Worm (Caenorhabditis elegans): ENCODE results near the gene srw-112.

Gene srw-112

ce11 chrV:3011394-3011793, 5.5 kb upstream of the srw-112 start, which contains the start of gene srw-135:
Gene srw-135, minus strand, starts transcription at chrV:3011494.
- TF ChIP-seq ceh-36 (tag; optimal IDR thresholded peaks at IDR 0.05), result no peak
- no peak for TF ChIP-seq flt-1 (GFP tag; IDR thresholded peaks at IDR 0.05)
- TF ChIP-seq tbx-11 (GFP tag; IDR thresholded peaks at IDR 0.05), result no peak
- no peak for TF ChIP-seq aly-1 (tag; optimal IDR thresholded peaks at IDR 0.05)
- TF ChIP-seq scrt-1 (GFP tag; IDR thresholded peaks at IDR 0.05), result no peak
- no peak for TF ChIP-seq F13C5.2 (tag; optimal IDR thresholded peaks at IDR 0.05)
- TF ChIP-seq ama-1 (optimal IDR thresholded peaks at IDR 0.05), result no peak
- TF ChIP-seq sea-1 (GFP tag; conservative IDR thresholded peaks at IDR 0.05), result no peak
- TF ChIP-seq B0310.2 (tag; optimal IDR thresholded peaks at IDR 0.05), result no peak
- no peak for TF ChIP-seq hmg-4 (GFP tag; optimal IDR thresholded peaks at IDR 0.05)
- TF ChIP-seq tra-4 (tag; optimal IDR thresholded peaks at IDR 0.05), result no peak
- TF ChIP-seq hnd-1 (tag; optimal IDR thresholded peaks at IDR 0.05), result no peak
- no peak for TF ChIP-seq pes-1 (GFP tag; IDR thresholded peaks at IDR 0.05)
- no peak for TF ChIP-seq ets-7 (tag; optimal IDR thresholded peaks at IDR 0.05)
- TF ChIP-seq hmbx-1 (tag; optimal IDR thresholded peaks at IDR 0.05), result no peak
- TF ChIP-seq ceh-13 (GFP tag; optimal IDR thresholded peaks at IDR 0.05), result no peak
- TF ChIP-seq tbx-37 (GFP tag; conservative IDR thresholded peaks at IDR 0.05), result no peak

- TF ChIP-seq tbx-11 (GFP tag; IDR thresholded peaks at IDR 0.05) (no peak), scrt-1 (GFP tag; IDR thresholded peaks at IDR 0.05) (no peak), ceh-13 (GFP tag; optimal IDR thresholded peaks at IDR 0.05) (no peak)
Measured at ce11 chrV:3010468-3010867, 4.6 kb upstream of the srw-112 start, which contains the start of gene srw-136. Gene srw-136, minus strand, starts transcription at chrV:3010568.

ce11 chrV:2999736-3000135, 6.1 kb downstream of the srw-112 start, which contains the start of gene srw-119:
Gene srw-119, minus strand, starts transcription at chrV:2999836.
- no peak for TF ChIP-seq hmbx-1 (tag; optimal IDR thresholded peaks at IDR 0.05)

- TF ChIP-seq aly-1 (tag; optimal IDR thresholded peaks at IDR 0.05), result no peak
- no peak for TF ChIP-seq sea-1 (GFP tag; conservative IDR thresholded peaks at IDR 0.05)
- TF ChIP-seq ama-1 (optimal IDR thresholded peaks at IDR 0.05), result no peak
- TF ChIP-seq B0310.2 (tag; optimal IDR thresholded peaks at IDR 0.05), result no peak
- no peak for TF ChIP-seq ets-7 (tag; optimal IDR thresholded peaks at IDR 0.05)
- TF ChIP-seq ceh-36 (tag; optimal IDR thresholded peaks at IDR 0.05), result no peak
- TF ChIP-seq tra-4 (tag; optimal IDR thresholded peaks at IDR 0.05), result no peak
- no peak for TF ChIP-seq F13C5.2 (tag; optimal IDR thresholded peaks at IDR 0.05)
- TF ChIP-seq pes-1 (GFP tag; IDR thresholded peaks at IDR 0.05), result no peak
- no peak for TF ChIP-seq tbx-37 (GFP tag; conservative IDR thresholded peaks at IDR 0.05)
- TF ChIP-seq flt-1 (GFP tag; IDR thresholded peaks at IDR 0.05), result no peak
- no peak for TF ChIP-seq hnd-1 (tag; optimal IDR thresholded peaks at IDR 0.05)
- TF ChIP-seq hmg-4 (GFP tag; optimal IDR thresholded peaks at IDR 0.05), result no peak
- no peak for TF ChIP-seq hmbx-1 (tag; optimal IDR thresholded peaks at IDR 0.05)
- TF ChIP-seq scrt-1 (GFP tag; IDR thresholded peaks at IDR 0.05), result no peak
- TF ChIP-seq ceh-13 (GFP tag; optimal IDR thresholded peaks at IDR 0.05), result no peak
Measured at ce11 chrV:2996105-2996504, 9.8 kb downstream of the srw-112 start, which contains the start of gene srw-120. Gene srw-120, minus strand, starts transcription at chrV:2996205.

- no peak for TF ChIP-seq ama-1 (optimal IDR thresholded peaks at IDR 0.05)
- no peak for TF ChIP-seq B0310.2 (tag; optimal IDR thresholded peaks at IDR 0.05)
- no peak for TF ChIP-seq tra-4 (tag; optimal IDR thresholded peaks at IDR 0.05)
- no peak for TF ChIP-seq flt-1 (GFP tag; IDR thresholded peaks at IDR 0.05)
- TF ChIP-seq hnd-1 (tag; optimal IDR thresholded peaks at IDR 0.05), result no peak
Measured at ce11 chrV:2993816-2994215, 12.0 kb downstream of the srw-112 start, which contains the start of gene srw-115. Gene srw-115, minus strand, starts transcription at chrV:2993916.

- TF ChIP-seq hmbx-1 (tag; optimal IDR thresholded peaks at IDR 0.05), result no peak
- TF ChIP-seq ceh-13 (GFP tag; optimal IDR thresholded peaks at IDR 0.05), result no peak
- no peak for TF ChIP-seq flt-1 (GFP tag; IDR thresholded peaks at IDR 0.05)
- no peak for TF ChIP-seq ets-7 (tag; optimal IDR thresholded peaks at IDR 0.05)
- TF ChIP-seq tbx-37 (GFP tag; conservative IDR thresholded peaks at IDR 0.05), result no peak
- no peak for TF ChIP-seq ceh-36 (tag; optimal IDR thresholded peaks at IDR 0.05)
- no peak for TF ChIP-seq hmg-4 (GFP tag; optimal IDR thresholded peaks at IDR 0.05)
Measured at ce11 chrV:2992060-2992459, 13.8 kb downstream of the srw-112 start.

- TF ChIP-seq ceh-36 (tag; optimal IDR thresholded peaks at IDR 0.05), result no peak
- TF ChIP-seq tbx-11 (GFP tag; IDR thresholded peaks at IDR 0.05), result no peak
- TF ChIP-seq sea-1 (GFP tag; conservative IDR thresholded peaks at IDR 0.05), result no peak
- no peak for TF ChIP-seq ama-1 (optimal IDR thresholded peaks at IDR 0.05)
- no peak for TF ChIP-seq scrt-1 (GFP tag; IDR thresholded peaks at IDR 0.05)
- no peak for TF ChIP-seq pes-1 (GFP tag; IDR thresholded peaks at IDR 0.05)
- no peak for TF ChIP-seq tra-4 (tag; optimal IDR thresholded peaks at IDR 0.05)
- TF ChIP-seq B0310.2 (tag; optimal IDR thresholded peaks at IDR 0.05), result no peak
- TF ChIP-seq ceh-13 (GFP tag; optimal IDR thresholded peaks at IDR 0.05), result no peak
- no peak for TF ChIP-seq ets-7 (tag; optimal IDR thresholded peaks at IDR 0.05)
- no peak for TF ChIP-seq flt-1 (GFP tag; IDR thresholded peaks at IDR 0.05)
- no peak for TF ChIP-seq F13C5.2 (tag; optimal IDR thresholded peaks at IDR 0.05)
- no peak for TF ChIP-seq hmg-4 (GFP tag; optimal IDR thresholded peaks at IDR 0.05)
- TF ChIP-seq tbx-37 (GFP tag; conservative IDR thresholded peaks at IDR 0.05), result no peak
- TF ChIP-seq hnd-1 (tag; optimal IDR thresholded peaks at IDR 0.05), result no peak
- no peak for TF ChIP-seq hmbx-1 (tag; optimal IDR thresholded peaks at IDR 0.05)
- no peak for TF ChIP-seq aly-1 (tag; optimal IDR thresholded peaks at IDR 0.05)
Measured at ce11 chrV:2991485-2991884, 14.4 kb downstream of the srw-112 start, which contains the start of gene srw-121. Gene srw-121, minus strand, starts transcription at chrV:2991585.

- no peak for TF ChIP-seq flt-1 (GFP tag; IDR thresholded peaks at IDR 0.05)
- no peak for TF ChIP-seq ceh-36 (tag; optimal IDR thresholded peaks at IDR 0.05)
- TF ChIP-seq ceh-13 (GFP tag; optimal IDR thresholded peaks at IDR 0.05), result no peak
- TF ChIP-seq tbx-11 (GFP tag; IDR thresholded peaks at IDR 0.05), result no peak
- no peak for TF ChIP-seq ets-7 (tag; optimal IDR thresholded peaks at IDR 0.05)
- no peak for TF ChIP-seq sea-1 (GFP tag; conservative IDR thresholded peaks at IDR 0.05)
- no peak for TF ChIP-seq tbx-37 (GFP tag; conservative IDR thresholded peaks at IDR 0.05)
- no peak for TF ChIP-seq ama-1 (optimal IDR thresholded peaks at IDR 0.05)
- no peak for TF ChIP-seq hmbx-1 (tag; optimal IDR thresholded peaks at IDR 0.05)
- no peak for TF ChIP-seq aly-1 (tag; optimal IDR thresholded peaks at IDR 0.05)
- TF ChIP-seq hnd-1 (tag; optimal IDR thresholded peaks at IDR 0.05), result no peak
- TF ChIP-seq scrt-1 (GFP tag; IDR thresholded peaks at IDR 0.05), result no peak
Measured at ce11 chrV:2987407-2987806, 18.5 kb downstream of the srw-112 start, which contains the start of gene srh-85. Gene srh-85, minus strand, starts transcription at chrV:2987507.
